Fruit fly (Drosophila melanogaster): ENCODE measurements around the gene CG3397.

CG3397 gene

DNA sequence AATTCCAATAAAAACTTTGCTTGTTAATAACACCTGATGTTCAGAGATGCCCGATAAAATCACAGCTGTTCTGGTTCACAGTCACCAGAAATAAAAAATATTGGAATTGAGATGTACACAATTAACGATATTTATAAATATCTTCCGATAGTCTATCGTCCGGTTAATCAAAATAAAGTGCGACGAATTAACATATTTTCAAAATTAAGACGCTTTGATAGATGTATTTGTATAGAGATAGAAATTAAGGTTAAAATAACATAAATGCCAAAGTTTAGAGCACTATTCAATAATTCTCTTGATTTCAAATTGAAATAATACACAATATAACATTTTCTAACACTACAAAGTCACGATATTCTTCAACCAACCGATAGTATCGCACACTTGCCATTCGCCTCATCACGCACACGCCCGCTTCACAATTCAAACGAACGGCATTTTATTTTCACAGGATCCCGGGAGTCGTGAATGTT is 21.6 kb downstream of the CG3397 start, which contains the start of the genes CG3281 and aurA (continued):
- TF ChIP-seq aop (GFP tag; IDR thresholded peaks at IDR 0.05) (no peak), CG32532 (GFP tag; IDR thresholded peaks at IDR 0.05) (peak; percentile 72), CG14667 (GFP tag; IDR thresholded peaks at IDR 0.05) (no peak), CG8944 (GFP tag; optimal IDR thresholded peaks at IDR 0.05) (peak; percentile 74), CG12299 (tag; optimal IDR thresholded peaks at IDR 0.05) (peak; percentile 10), oc (tag; optimal IDR thresholded peaks at IDR 0.05) (no peak), CG8290 (GFP tag; optimal IDR thresholded peaks at IDR 0.05) (peak; percentile 86), CG8290 (tag; optimal IDR thresholded peaks at IDR 0.05) (peak; percentile 50 to 72), CG16863 (GFP tag; optimal IDR thresholded peaks at IDR 0.05) (peak; percentile 50), Ssrp (tag; optimal IDR thresholded peaks at IDR 0.05) (peak; percentile 43), CG2199 (GFP tag; IDR thresholded peaks at IDR 0.05) (no peak), ranshi (GFP tag; IDR thresholded peaks at IDR 0.05) (peak; percentile 25; the same call in 1 of the 2 replicates), CG4854 (GFP tag; optimal IDR thresholded peaks at IDR 0.05) (no peak), zen2 (GFP tag; IDR thresholded peaks at IDR 0.05; ENCODE audit: partially characterized antibody) (peak; percentile 84), CG12659 (GFP tag; optimal IDR thresholded peaks at IDR 0.05) (peak; percentile 88), CG3726 (GFP tag; IDR thresholded peaks at IDR 0.05) (no peak), grau (tag; optimal IDR thresholded peaks at IDR 0.05) (peak; percentile 77), CG1792 (GFP tag; optimal IDR thresholded peaks at IDR 0.05) (peak; percentile 66), Trl (optimal IDR thresholded peaks at IDR 0.05) (peak in 1 of 2 experiments; percentile 8), Trl (GFP tag; optimal IDR thresholded peaks at IDR 0.05) (peak; percentile 74), trh (GFP tag; optimal IDR thresholded peaks at IDR 0.05) (peak; percentile 36), ind (GFP tag; optimal IDR thresholded peaks at IDR 0.05) (peak; percentile 76), nerfin-1 (tag; optimal IDR thresholded peaks at IDR 0.05) (peak; percentile 65), scrt (GFP tag; optimal IDR thresholded peaks at IDR 0.05) (no peak), bcd (GFP tag; optimal IDR thresholded peaks at IDR 0.05) (peak; percentile 68), chm (GFP tag; IDR thresholded peaks at IDR 0.05) (no peak), CG10147 (GFP tag; optimal IDR thresholded peaks at IDR 0.05) (peak; percentile 71), CG8281 (tag; optimal IDR thresholded peaks at IDR 0.05) (no peak), exex (tag; optimal IDR thresholded peaks at IDR 0.05) (no peak), CG7786 (GFP tag; optimal IDR thresholded peaks at IDR 0.05) (peak; percentile 82), cad (GFP tag; optimal IDR thresholded peaks at IDR 0.05) (no peak), tin (GFP tag; optimal IDR thresholded peaks at IDR 0.05) (peak; percentile 81), ftz-f1 (GFP tag; optimal IDR thresholded peaks at IDR 0.05) (no peak), CG34224 (GFP tag; IDR thresholded peaks at IDR 0.05; ENCODE audit: partially characterized antibody) (peak; percentile 94), CG2120 (GFP tag; optimal IDR thresholded peaks at IDR 0.05) (peak; percentile 90), ase (GFP tag; IDR thresholded peaks at IDR 0.05) (peak; percentile 32; the same call in 1 of the 3 replicates), ro (GFP tag; IDR thresholded peaks at IDR 0.05) (no peak), dysf (GFP tag; IDR thresholded peaks at IDR 0.05) (peak; percentile 71), MESR4 (GFP tag; optimal IDR thresholded peaks at IDR 0.05) (no peak), Hand (GFP tag; optimal IDR thresholded peaks at IDR 0.05) (no peak), gro (GFP tag; optimal IDR thresholded peaks at IDR 0.05) (peak; percentile 69), Kr (GFP tag; optimal IDR thresholded peaks at IDR 0.05) (no peak), CG5245 (GFP tag; optimal IDR thresholded peaks at IDR 0.05) (peak; percentile 32), ken (GFP tag; IDR thresholded peaks at IDR 0.05) (peak; percentile 65), Ptx1 (GFP tag; IDR thresholded peaks at IDR 0.05) (peak; percentile 66), tna (GFP tag; IDR thresholded peaks at IDR 0.05; ENCODE audit: partially characterized antibody) (peak; percentile 72), wek (GFP tag; optimal IDR thresholded peaks at IDR 0.05) (no peak), CG11247 (GFP tag; IDR thresholded peaks at IDR 0.05) (peak; percentile 55), Sry-δ (GFP tag; optimal IDR thresholded peaks at IDR 0.05) (peak; percentile 97), Vsx1 (GFP tag; optimal IDR thresholded peaks at IDR 0.05) (peak; percentile 39), gt (GFP tag; IDR thresholded peaks at IDR 0.05) (no peak), CG6689 (GFP tag; IDR thresholded peaks at IDR 0.05) (peak; percentile 35; the same call in 1 of the 2 replicates)
